Worm (Caenorhabditis elegans): ENCODE measurements around the gene mpst-2.

Gene mpst-2

ce11 chrV:14855626-14856025 lies 37.6 kb downstream of the mpst-2 start (continued):
- TF ChIP-seq snpc-1.3 (tag; optimal IDR thresholded peaks at IDR 0.05; ENCODE audit: insufficient read depth) (peak; percentile 39), somi-1 (GFP tag; optimal IDR thresholded peaks at IDR 0.05) (no peak), B0336.3 (GFP tag; IDR thresholded peaks at IDR 0.05) (no peak), T26A5.8 (tag; optimal IDR thresholded peaks at IDR 0.05) (no peak), pha-4 (tag; optimal IDR thresholded peaks at IDR 0.05) (no peak), snpc-3.4 (tag; optimal IDR thresholded peaks at IDR 0.05) (peak; percentile 79), madf-3 (GFP tag; IDR thresholded peaks at IDR 0.05) (0 out of 2 replicates have a peak, but pooled peaks have one; percentile 78)

- TF ChIP-seq bed-1 (GFP tag; IDR thresholded peaks at IDR 0.05) = no peak
- TF ChIP-seq F22D6.2 (tag; optimal IDR thresholded peaks at IDR 0.05) = no peak
- TF ChIP-seq D2030.7 (GFP tag; IDR thresholded peaks at IDR 0.05) = no peak
- no peak for TF ChIP-seq ztf-6 (GFP tag; IDR thresholded peaks at IDR 0.05)
- TF ChIP-seq C06A6.2 (GFP tag; conservative IDR thresholded peaks at IDR 0.05) = no peak
- no peak for TF ChIP-seq Y53F4B.3 (GFP tag; IDR thresholded peaks at IDR 0.05)
- TF ChIP-seq ceh-58 (GFP tag; IDR thresholded peaks at IDR 0.05) = no peak
- TF ChIP-seq F57C9.4 (tag; optimal IDR thresholded peaks at IDR 0.05) = no peak
- TF ChIP-seq ceh-79 (tag; optimal IDR thresholded peaks at IDR 0.05) = no peak
- no peak for TF ChIP-seq B0035.1 (tag; optimal IDR thresholded peaks at IDR 0.05)
- no peak for TF ChIP-seq lsl-1 (GFP tag; optimal IDR thresholded peaks at IDR 0.05)
- TF ChIP-seq nhr-27 (tag; optimal IDR thresholded peaks at IDR 0.05) = no peak
- TF ChIP-seq repo-1 (tag; optimal IDR thresholded peaks at IDR 0.05) = no peak
- no peak for TF ChIP-seq F33H1.4 (GFP tag; IDR thresholded peaks at IDR 0.05)
- TF ChIP-seq pha-4 (tag; optimal IDR thresholded peaks at IDR 0.05) = no peak
- no peak for TF ChIP-seq F39B2.1 (GFP tag; IDR thresholded peaks at IDR 0.05)
Observed at ce11 chrV:14854261-14854660, 39.0 kb downstream of the mpst-2 start.

DNA sequence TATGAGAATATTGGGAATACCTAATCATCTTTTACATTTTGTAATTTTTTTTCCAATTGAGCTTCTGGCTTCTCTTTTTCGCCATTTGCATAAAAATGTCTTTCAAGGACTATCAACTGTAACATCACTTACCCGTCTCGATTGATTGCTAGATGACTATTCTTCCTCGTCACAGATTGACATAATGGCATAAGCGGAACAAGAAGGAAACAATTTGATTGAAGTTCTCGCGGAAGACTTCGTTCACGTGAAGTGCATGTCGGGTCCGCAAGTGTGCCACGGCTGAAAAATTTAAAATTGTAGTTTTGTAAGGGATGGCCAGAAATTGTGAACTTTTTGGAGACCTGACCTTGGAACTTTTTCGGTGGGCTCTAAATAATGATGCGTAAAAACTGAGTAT lies 39.5 kb downstream of the mpst-2 start:
- TF ChIP-seq efl-1 (GFP tag; optimal IDR thresholded peaks at IDR 0.05) (no peak), let-607 (tag; optimal IDR thresholded peaks at IDR 0.05) (peak in 1 of 2 experiments; percentile 74), nhr-80 (tag; optimal IDR thresholded peaks at IDR 0.05) (peak; percentile 24)

DNA sequence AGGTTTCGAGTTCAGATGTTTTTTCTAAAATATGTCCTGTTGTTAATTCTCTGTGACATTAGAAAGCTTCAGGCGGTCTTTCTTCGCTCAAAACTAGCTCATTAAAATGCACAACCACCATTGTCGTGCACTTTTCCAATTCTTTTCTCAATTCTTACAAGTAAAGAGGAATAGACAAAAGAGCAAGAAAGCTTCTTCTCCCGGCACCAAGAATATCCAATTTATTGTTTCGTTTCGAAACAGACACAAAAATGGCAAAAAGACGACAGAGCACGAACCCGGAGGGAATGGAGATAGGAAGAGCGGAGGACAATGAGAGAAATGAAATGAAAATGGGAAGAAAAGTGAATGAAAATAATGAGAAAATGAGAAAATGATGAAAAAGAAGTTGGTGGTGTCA lies 40.6 kb downstream of the mpst-2 start:
- no peak for TF ChIP-seq ekl-4 (GFP tag; IDR thresholded peaks at IDR 0.05)
- TF ChIP-seq unc-130 (GFP tag; optimal IDR thresholded peaks at IDR 0.05) = no peak
- TF ChIP-seq die-1 (tag; optimal IDR thresholded peaks at IDR 0.05) = no peak
- TF ChIP-seq Y53G8AR.9 (GFP tag; conservative IDR thresholded peaks at IDR 0.05) = no peak
- TF ChIP-seq ceh-100 (GFP tag; IDR thresholded peaks at IDR 0.05) = no peak
- TF ChIP-seq ztf-26 (tag; optimal IDR thresholded peaks at IDR 0.05) = no peak
- no peak for TF ChIP-seq ceh-58 (GFP tag; IDR thresholded peaks at IDR 0.05)

DNA sequence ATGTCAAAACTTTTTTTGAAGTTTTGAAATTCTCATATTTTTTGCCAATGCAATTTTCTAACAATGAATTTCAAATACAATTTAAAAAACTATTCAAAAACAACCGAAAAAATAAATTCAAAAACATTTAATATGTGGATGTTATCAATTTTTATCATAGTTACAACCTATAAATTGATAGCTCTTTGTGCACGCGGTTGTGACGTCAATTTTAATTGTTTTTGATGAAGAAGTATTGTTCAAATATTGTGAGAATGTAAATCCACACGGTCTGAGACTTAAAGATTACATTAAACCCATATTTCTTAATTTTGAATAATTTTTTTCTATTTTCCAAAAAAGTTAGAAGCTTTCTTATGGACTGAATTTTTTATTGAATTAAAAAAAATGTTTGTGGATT lies 41.3 kb downstream of the mpst-2 start:
- TF ChIP-seq attf-5 (GFP tag; optimal IDR thresholded peaks at IDR 0.05) (no peak), Y67H2A.10 (GFP tag; conservative IDR thresholded peaks at IDR 0.05) (no peak), xnd-1 (tag; optimal IDR thresholded peaks at IDR 0.05) (no peak), die-1 (tag; optimal IDR thresholded peaks at IDR 0.05) (no peak), zim-3 (tag; optimal IDR thresholded peaks at IDR 0.05) (no peak), snpc-1.1 (tag; optimal IDR thresholded peaks at IDR 0.05; ENCODE audit: insufficient read depth) (no peak), lin-26 (GFP tag; IDR thresholded peaks at IDR 0.05) (no peak), sdz-38 (tag; optimal IDR thresholded peaks at IDR 0.05) (no peak)

All from whole organism, young adult.